Worm (Caenorhabditis elegans): ENCODE measurements around the gene mecr-1.

DNA sequence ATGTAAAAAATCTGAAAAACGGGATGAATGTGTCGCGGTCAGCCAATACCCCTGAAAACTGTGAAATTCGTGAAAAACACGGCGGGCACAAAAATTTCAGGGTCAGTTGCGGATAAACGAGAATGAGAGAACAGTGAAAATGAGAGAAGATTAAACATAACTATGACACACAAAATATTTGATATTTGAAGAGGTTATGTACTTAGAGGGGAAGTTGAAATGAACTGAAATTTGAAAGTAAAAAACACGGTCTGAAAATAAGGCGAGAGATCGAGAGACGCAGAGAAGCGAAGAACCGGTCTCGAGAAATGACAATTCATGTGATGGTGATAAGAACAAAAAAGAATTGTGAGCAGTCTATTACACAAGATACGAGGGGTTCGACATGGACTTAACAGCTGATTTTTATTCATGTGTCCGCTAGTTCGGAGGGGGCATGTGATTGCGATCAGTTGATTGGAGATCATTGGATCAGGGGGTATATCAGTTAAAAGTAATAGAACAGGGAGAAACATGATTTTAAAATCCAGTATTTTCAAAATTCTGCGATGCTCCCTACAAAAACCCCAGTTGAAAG, 21.3 kb downstream of the mecr-1 start, which contains the start of gene moe-3:
- TF ChIP-seq ces-1 (GFP tag; optimal IDR thresholded peaks at IDR 0.05) (no peak), ceh-82 (tag; optimal IDR thresholded peaks at IDR 0.05) (no peak), lin-39 (tag; optimal IDR thresholded peaks at IDR 0.05) (no peak), nhr-85 (tag) (no peak), lin-13 (GFP tag; optimal IDR thresholded peaks at IDR 0.05) (no peak), irx-1 (tag; optimal IDR thresholded peaks at IDR 0.05) (no peak), snu-23 (GFP tag; optimal IDR thresholded peaks at IDR 0.05) (no peak)
